Worm (Caenorhabditis elegans): Measurements from ENCODE around the gene T24H7.8.
A peak's percentile ranks its signal among the peaks of the same experiment; 100 is the strongest.

T24H7.8 gene

ce11 chrII:6262222-6262621, 20.4 kb downstream of the T24H7.8 start, which contains the start of gene F13H8.12:
TSS of gene F13H8.12 (plus strand) at chrII:6262522.
- no peak for TF ChIP-seq sea-2 (GFP tag; IDR thresholded peaks at IDR 0.05)
- no peak for TF ChIP-seq F33H1.4 (GFP tag; IDR thresholded peaks at IDR 0.05)
- TF ChIP-seq dpl-1 (GFP tag; optimal IDR thresholded peaks at IDR 0.05) = no peak

ce11 chrII:6263685-6264084, 21.8 kb downstream of the T24H7.8 start, which contains the start of gene F13H8.3:
TSS of gene F13H8.3 (plus strand) at chrII:6263985.
- TF ChIP-seq Y53G8AR.9 (GFP tag; conservative IDR thresholded peaks at IDR 0.05) = no peak
- no peak for TF ChIP-seq ZK185.1 (tag; optimal IDR thresholded peaks at IDR 0.05; ENCODE audit: poor library complexity, severe bottlenecking)
- TF ChIP-seq attf-5 (GFP tag; optimal IDR thresholded peaks at IDR 0.05) = no peak
- TF ChIP-seq pha-4 (tag; optimal IDR thresholded peaks at IDR 0.05) = no peak
- TF ChIP-seq lin-40 (tag; optimal IDR thresholded peaks at IDR 0.05) = no peak
- no peak for TF ChIP-seq mes-4 (tag; optimal IDR thresholded peaks at IDR 0.05)
- no peak for TF ChIP-seq Y79H2A.3 (GFP tag; conservative IDR thresholded peaks at IDR 0.05)
- no peak for TF ChIP-seq F37B4.10 (GFP tag; IDR thresholded peaks at IDR 0.05)
- no peak for TF ChIP-seq lin-54 (GFP tag; optimal IDR thresholded peaks at IDR 0.05)
- TF ChIP-seq F39B2.1 (GFP tag; IDR thresholded peaks at IDR 0.05) = no peak
- no peak for TF ChIP-seq mxl-1 (tag; optimal IDR thresholded peaks at IDR 0.05)
- TF ChIP-seq rcor-1 (GFP tag; IDR thresholded peaks at IDR 0.05) = no peak
- TF ChIP-seq D2030.7 (GFP tag; IDR thresholded peaks at IDR 0.05) = no peak
- TF ChIP-seq Y67H2A.10 (GFP tag; conservative IDR thresholded peaks at IDR 0.05) = no peak
- no peak for TF ChIP-seq ceh-27 (GFP tag; optimal IDR thresholded peaks at IDR 0.05)
- TF ChIP-seq bed-1 (GFP tag; IDR thresholded peaks at IDR 0.05) = no peak

- no peak for TF ChIP-seq snpc-4 (GFP tag; optimal IDR thresholded peaks at IDR 0.05)
- TF ChIP-seq snpc-4 (tag; optimal IDR thresholded peaks at IDR 0.05) = no peak
- no peak for TF ChIP-seq cebp-1 (GFP tag; IDR thresholded peaks at IDR 0.05)
- no peak for TF ChIP-seq cebp-1 (tag; optimal IDR thresholded peaks at IDR 0.05)
- TF ChIP-seq nhr-80 (tag; optimal IDR thresholded peaks at IDR 0.05) = no peak
- TF ChIP-seq lir-1 (GFP tag; conservative IDR thresholded peaks at IDR 0.05) = no peak
Observed at ce11 chrII:6267983-6268382, 26.1 kb downstream of the T24H7.8 start, which contains the start of gene F13H8.8. TSS of gene F13H8.8 (minus strand) at chrII:6268083.

ce11 chrII:6269805-6270414, 28.1 kb downstream of the T24H7.8 start, which contains the start of gene F13H8.2:
TSS of gene F13H8.2 (plus strand) at chrII:6270364.
- TF ChIP-seq attf-3 (GFP tag; conservative IDR thresholded peaks at IDR 0.05) (peak; percentile 79), ceh-40 (GFP tag; IDR thresholded peaks at IDR 0.05) (0 out of 2 replicates have a peak, but pooled peaks have one; percentile 10), tbp1 (GFP tag; optimal IDR thresholded peaks at IDR 0.05) (peak; percentile 52), snpc-4 (GFP tag; optimal IDR thresholded peaks at IDR 0.05) (no peak), snpc-4 (tag; optimal IDR thresholded peaks at IDR 0.05) (peak in 1 of 4 experiments; percentile 18), nhr-27 (tag; optimal IDR thresholded peaks at IDR 0.05) (no peak), Y95B8A.8 (GFP tag; IDR thresholded peaks at IDR 0.05) (peak; percentile 52; the same call in 1 of the 2 replicates), bed-2 (GFP tag; IDR thresholded peaks at IDR 0.05) (peak; percentile 88), Y56A3A.18 (GFP tag; IDR thresholded peaks at IDR 0.05) (0 out of 2 replicates have a peak, but pooled peaks have one; percentile 69), snpc-1.3 (tag; optimal IDR thresholded peaks at IDR 0.05; ENCODE audit: insufficient read depth) (no peak), ceh-91 (GFP tag; IDR thresholded peaks at IDR 0.05) (peak; percentile 78), madf-3 (GFP tag; IDR thresholded peaks at IDR 0.05) (0 out of 2 replicates have a peak, but pooled peaks have one; percentile 15), zim-3 (tag; optimal IDR thresholded peaks at IDR 0.05) (peak; percentile 2), hmg-1.2 (GFP tag; IDR thresholded peaks at IDR 0.05) (peak; percentile 63), lsl-1 (GFP tag; optimal IDR thresholded peaks at IDR 0.05) (peak; percentile 63), rcor-1 (GFP tag; IDR thresholded peaks at IDR 0.05) (peak; percentile 92), C17E4.6 (GFP tag; IDR thresholded peaks at IDR 0.05) (peak; percentile 70; the same call in 1 of the 2 replicates), D2030.7 (GFP tag; IDR thresholded peaks at IDR 0.05) (peak; percentile 94), lin-35 (GFP tag; optimal IDR thresholded peaks at IDR 0.05) (peak in 2 of 3 experiments; percentile 24 to 94), nfyb-1 (GFP tag; IDR thresholded peaks at IDR 0.05) (peak; percentile 93), ztf-28 (GFP tag; IDR thresholded peaks at IDR 0.05) (peak; percentile 95), ceh-100 (GFP tag; IDR thresholded peaks at IDR 0.05) (peak; percentile 98), Y53G8AR.9 (GFP tag; conservative IDR thresholded peaks at IDR 0.05) (peak; percentile 61; the same call in 1 of the 2 replicates)
